Comparison of ENCODE assay signal across 1 worm cellular context in the genomic region with DNA sequence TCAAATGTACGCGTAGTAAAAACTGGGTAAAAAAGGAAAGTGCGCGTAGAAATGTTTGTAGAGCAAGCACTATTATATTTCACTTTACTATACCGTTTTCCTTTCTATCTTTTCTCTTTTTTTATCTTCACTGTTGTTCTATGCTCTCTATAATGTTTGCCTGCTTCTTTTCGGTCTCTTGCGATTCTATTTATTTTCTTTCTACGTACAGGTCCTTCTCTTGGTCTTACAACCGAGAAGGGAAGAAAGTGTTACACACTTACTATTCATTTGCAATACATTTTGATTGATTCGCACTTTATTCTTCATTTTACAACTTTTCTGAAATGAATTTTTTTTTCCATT.
TF ChIP-seq lines count a peak whose summit lies in the region.

No protein-coding gene starts in this region.

TF ChIP-seq in whole organism, L2 larva, 48 proteins besides CTCF, POLR2A, EP300 and RAD21 (continued from another document):
- TF ChIP-seq R02D3.7 (tag; optimal IDR thresholded peaks at IDR 0.05; lab: Kevin White, UChicago) (no peak), unc-39 (tag; optimal IDR thresholded peaks at IDR 0.05; lab: Kevin White, UChicago) (no peak), ceh-82 (tag; optimal IDR thresholded peaks at IDR 0.05; lab: Kevin White, UChicago) (no peak), nhr-129 (tag; optimal IDR thresholded peaks at IDR 0.05; lab: Kevin White, UChicago) (no peak), lsy-2 (tag; optimal IDR thresholded peaks at IDR 0.05; lab: Kevin White, UChicago) (no peak), lin-39 (tag; optimal IDR thresholded peaks at IDR 0.05; lab: Kevin White, UChicago) (no peak), nhr-23 (tag; optimal IDR thresholded peaks at IDR 0.05; lab: Kevin White, UChicago) (no peak), egl-27 (tag; optimal IDR thresholded peaks at IDR 0.05; lab: Kevin White, UChicago) (no peak), elt-3 (tag; optimal IDR thresholded peaks at IDR 0.05; lab: Kevin White, UChicago) (no peak), zag-1 (tag; optimal IDR thresholded peaks at IDR 0.05; lab: Kevin White, UChicago) (no peak), nhr-6 (tag; optimal IDR thresholded peaks at IDR 0.05; lab: Kevin White, UChicago) (no peak), blmp-1 (tag; optimal IDR thresholded peaks at IDR 0.05; lab: Kevin White, UChicago; ENCODE audit: insufficient read depth) (peak; percentile 67), nhr-21 (tag; optimal IDR thresholded peaks at IDR 0.05; lab: Kevin White, UChicago) (no peak), elt-1 (tag; optimal IDR thresholded peaks at IDR 0.05; lab: Kevin White, UChicago) (no peak), peb-1 (tag; optimal IDR thresholded peaks at IDR 0.05; lab: Kevin White, UChicago) (no peak), sma-9 (GFP tag; optimal IDR thresholded peaks at IDR 0.05; lab: Kevin White, UChicago) (peak; percentile 11), sma-9 (tag; optimal IDR thresholded peaks at IDR 0.05; lab: Kevin White, UChicago) (no peak)
TF ChIP-seq in whole organism, L2 larva: peak in this region for 6.
